Fruit fly (Drosophila melanogaster): ENCODE results near the gene CG6067.

dm6 chrX:5965517-5966397, 10.3 kb downstream of the CG6067 start, which contains the start of gene Grip:
- no peak for TF ChIP-seq usp (GFP tag; optimal IDR thresholded peaks at IDR 0.05)
- no peak for TF ChIP-seq Dll (optimal IDR thresholded peaks at IDR 0.05)
- TF ChIP-seq pan (optimal IDR thresholded peaks at IDR 0.05): no peak
- no peak for TF ChIP-seq psq (optimal IDR thresholded peaks at IDR 0.05)
- TF ChIP-seq EcR (GFP tag; optimal IDR thresholded peaks at IDR 0.05): no peak
